Worm (Caenorhabditis elegans): ENCODE results near the gene F59F3.6.

- no peak for TF ChIP-seq daf-8 (GFP tag; IDR thresholded peaks at IDR 0.05)
- TF ChIP-seq fos-1 (tag; optimal IDR thresholded peaks at IDR 0.05) = no peak
- TF ChIP-seq sdz-12 (GFP tag; optimal IDR thresholded peaks at IDR 0.05) = no peak
- no peak for TF ChIP-seq mdt-29 (GFP tag; IDR thresholded peaks at IDR 0.05)
- no peak for TF ChIP-seq mxl-3 (GFP tag; optimal IDR thresholded peaks at IDR 0.05)
- no peak for TF ChIP-seq ceh-28 (tag; optimal IDR thresholded peaks at IDR 0.05)
- no peak for TF ChIP-seq nhr-6 (tag; optimal IDR thresholded peaks at IDR 0.05)
- TF ChIP-seq egl-27 (tag; optimal IDR thresholded peaks at IDR 0.05) = no peak
- no peak for TF ChIP-seq ZK546.5 (tag; optimal IDR thresholded peaks at IDR 0.05)
- TF ChIP-seq zip-2 (tag; optimal IDR thresholded peaks at IDR 0.05) = no peak
Measured at ce11 chrX:11001750-11002149, 2.7 kb upstream of the F59F3.6 start, which contains the start of gene col-177.

Data from whole organism, L4 larva.